Worm (Caenorhabditis elegans) whole organism, late embryonic: Measurements from ENCODE around the gene mtr-4.

Experiments
- C08G9.2 ChIP-seq: sonication (generic microtip); optimal IDR thresholded peaks from 2 replicates; lab custom pipeline; 2016; ENCODE audit warnings: mild to moderate bottlenecking, missing genetic modification characterization, moderate library complexity, missing compliant biosample characterization
- F13H6.1 ChIP-seq: sonication (generic microtip); optimal IDR thresholded peaks from 2 replicates; lab custom pipeline; 2016; ENCODE audit warnings: missing genetic modification characterization, missing compliant biosample characterization
- T23F11.4 ChIP-seq: fragments of 200-800 bp; sonication (Bioruptor generic); optimal IDR thresholded peaks from 2 replicates; lab custom pipeline; 2018; ENCODE audit warnings: mild to moderate bottlenecking, missing genetic modification characterization, missing compliant biosample characterization
- Y22D7AL.16 ChIP-seq: sonication (generic microtip); optimal IDR thresholded peaks from 2 replicates; lab custom pipeline; 2016; ENCODE audit warnings: missing genetic modification characterization, missing compliant biosample characterization
- ama-1 ChIP-seq: fragments of 150-350 bp; optimal IDR thresholded peaks from 2 replicates; lab custom pipeline; 2014
- ceh-2 ChIP-seq: sonication (generic microtip); optimal IDR thresholded peaks from 2 replicates; lab custom pipeline; 2016; ENCODE audit warnings: missing genotype, missing genetic modification characterization, missing compliant biosample characterization
- ceh-22 ChIP-seq: sonication (generic microtip); optimal IDR thresholded peaks from 2 replicates; lab custom pipeline; 2017; ENCODE audit warnings: missing biosample characterization, missing genetic modification characterization
- ceh-24 ChIP-seq: sonication (generic microtip); optimal IDR thresholded peaks from 2 replicates; lab custom pipeline; 2016; ENCODE audit warnings: mild to moderate bottlenecking, missing genetic modification characterization, missing compliant biosample characterization
- ceh-31 ChIP-seq: sonication (generic microtip); optimal IDR thresholded peaks from 2 replicates; lab custom pipeline; 2016; ENCODE audit warnings: missing genetic modification characterization, missing compliant biosample characterization
- ceh-45 ChIP-seq: fragments of 200-800 bp; sonication (Bioruptor generic); IDR thresholded peaks from 2 replicates; pipeline ENCODE4 v1.3.6; 2022; ENCODE audit warnings: missing genetic modification reagents, missing genetic modification characterization, missing compliant biosample characterization
- ceh-48 ChIP-seq: sonication (generic microtip); optimal IDR thresholded peaks from 2 replicates; lab custom pipeline; 2016; ENCODE audit warnings: missing genetic modification characterization, inconsistent platforms, missing compliant biosample characterization
- ceh-6 ChIP-seq: fragments of 200-800 bp; sonication (Bioruptor generic); optimal IDR thresholded peaks from 2 replicates; lab custom pipeline; 2018; ENCODE audit warnings: mild to moderate bottlenecking, missing genetic modification characterization, missing compliant biosample characterization
- elt-2 ChIP-seq: sonication (generic microtip); optimal IDR thresholded peaks from 2 replicates; lab custom pipeline; 2016; ENCODE audit warnings: missing genetic modification reagents, missing genetic modification characterization, missing compliant biosample characterization
- elt-4 ChIP-seq: sonication (generic microtip); optimal IDR thresholded peaks from 2 replicates; lab custom pipeline; 2016; ENCODE audit warnings: missing genetic modification characterization, missing compliant biosample characterization
- fax-1 ChIP-seq: sonication (generic microtip); optimal IDR thresholded peaks from 2 replicates; lab custom pipeline; 2016; ENCODE audit warnings: missing genotype, missing genetic modification characterization, missing compliant biosample characterization
- fkh-10 ChIP-seq: fragments of 150-350 bp; optimal IDR thresholded peaks from 2 replicates; lab custom pipeline; 2014; ENCODE audit warnings: missing biosample characterization, missing genetic modification reagents, missing genetic modification characterization
- fkh-6 ChIP-seq: sonication (generic microtip); optimal IDR thresholded peaks from 2 replicates; lab custom pipeline; 2016; ENCODE audit warnings: missing genetic modification characterization, missing compliant biosample characterization
- hlh-30 ChIP-seq: sonication (generic microtip); optimal IDR thresholded peaks from 2 replicates; lab custom pipeline; 2017; ENCODE audit warnings: antibody characterized with exemption, missing genetic modification characterization, missing compliant biosample characterization; ENCODE audit not compliant: insufficient read depth
- lim-6 ChIP-seq: sonication (generic microtip); optimal IDR thresholded peaks from 2 replicates; lab custom pipeline; 2016; ENCODE audit warnings: missing genetic modification characterization, missing compliant biosample characterization
- lin-11 ChIP-seq: fragments of 200-800 bp; sonication (Bioruptor generic); optimal IDR thresholded peaks from 2 replicates; lab custom pipeline; 2018; ENCODE audit warnings: mild to moderate bottlenecking, missing genetic modification characterization, missing compliant biosample characterization
- madf-2 ChIP-seq: sonication (generic microtip); optimal IDR thresholded peaks from 2 replicates; lab custom pipeline; 2017; ENCODE audit warnings: missing genetic modification characterization, missing compliant biosample characterization
- nfya-1 ChIP-seq: sonication (generic microtip); optimal IDR thresholded peaks from 2 replicates; lab custom pipeline; 2017; ENCODE audit warnings: missing genetic modification characterization, mild to moderate bottlenecking, missing compliant biosample characterization, antibody characterized with exemption, moderate library complexity
- nhr-11 ChIP-seq: fragments of 150-350 bp; optimal IDR thresholded peaks from 2 replicates; lab custom pipeline; 2014; ENCODE audit warnings: missing biosample characterization, missing genetic modification characterization
- pha-4 ChIP-seq: fragments of 150-350 bp; optimal IDR thresholded peaks from 2 replicates; lab custom pipeline; 2018; ENCODE audit warnings: missing biosample characterization, missing genetic modification reagents, missing genetic modification characterization
- pqm-1 ChIP-seq: sonication (generic microtip); optimal IDR thresholded peaks from 2 replicates; lab custom pipeline; 2016; ENCODE audit warnings: missing genetic modification characterization, missing compliant biosample characterization
- rnt-1 ChIP-seq: sonication (generic microtip); optimal IDR thresholded peaks from 2 replicates; lab custom pipeline; 2016; ENCODE audit warnings: missing genetic modification characterization, missing compliant biosample characterization
- sox-4 ChIP-seq: sonication (generic microtip); optimal IDR thresholded peaks from 2 replicates; lab custom pipeline; 2017; ENCODE audit warnings: mild to moderate bottlenecking, missing genetic modification characterization, inconsistent platforms, missing compliant biosample characterization
- syd-9 ChIP-seq: sonication (generic microtip); optimal IDR thresholded peaks from 2 replicates; lab custom pipeline; 2016; ENCODE audit warnings: mild to moderate bottlenecking, missing genetic modification characterization, moderate library complexity, missing compliant biosample characterization
- tbx-2 ChIP-seq: sonication (generic microtip); optimal IDR thresholded peaks from 2 replicates; lab custom pipeline; 2016; ENCODE audit warnings: missing genetic modification characterization, missing compliant biosample characterization
- ttx-3 ChIP-seq: sonication (generic microtip); optimal IDR thresholded peaks from 2 replicates; lab custom pipeline; 2016; ENCODE audit warnings: missing genetic modification reagents, missing genetic modification characterization, missing compliant biosample characterization
- unc-86 ChIP-seq: sonication (generic microtip); optimal IDR thresholded peaks from 2 replicates; lab custom pipeline; 2016; ENCODE audit warnings: missing genetic modification characterization, missing compliant biosample characterization
- zip-5 ChIP-seq: sonication (generic microtip); optimal IDR thresholded peaks from 2 replicates; lab custom pipeline; 2016; ENCODE audit warnings: missing genetic modification characterization, missing compliant biosample characterization
- ztf-16 ChIP-seq: sonication (generic microtip); optimal IDR thresholded peaks from 2 replicates; lab custom pipeline; 2017; ENCODE audit warnings: missing genetic modification characterization, missing compliant biosample characterization

Gene mtr-4

ce11 chrIV:9789496-9789895 is 36.0 kb upstream of the mtr-4 start, which contains the start of gene T13F2.4:
Gene T13F2.4, plus strand, starts transcription at chrIV:9789796.
- TF ChIP-seq zip-5 (no peak), ceh-22 (tag; lab: Kevin White, UChicago) (no peak), fkh-10 (GFP tag; lab: Kevin White, UChicago) (no peak), pha-4 (tag; lab: Kevin White, UChicago) (no peak), lim-6 (no peak), C08G9.2 (tag; lab: Kevin White, UChicago) (no peak), pqm-1 (tag; lab: Kevin White, UChicago) (no peak)
- TF ChIP-seq, all 69 proteins: peak for 0

ce11 chrIV:9790708-9791107 is 34.8 kb upstream of the mtr-4 start:
- TF ChIP-seq rnt-1 (tag; lab: Kevin White, UChicago) (no peak), nfya-1 (tag; lab: Kevin White, UChicago) (no peak), elt-2 (tag; lab: Kevin White, UChicago) (no peak), syd-9 (no peak), C08G9.2 (tag; lab: Kevin White, UChicago) (no peak), ceh-45 (no peak), T23F11.4 (GFP tag; lab: Kevin White, UChicago) (no peak), fax-1 (tag; lab: Kevin White, UChicago) (no peak), ceh-6 (GFP tag; lab: Kevin White, UChicago) (no peak), madf-2 (no peak), fkh-6 (tag; lab: Kevin White, UChicago) (no peak), sox-4 (no peak), ceh-22 (tag; lab: Kevin White, UChicago) (no peak), elt-4 (tag; lab: Kevin White, UChicago) (no peak), ceh-24 (no peak), ztf-16 (no peak), pqm-1 (tag; lab: Kevin White, UChicago) (no peak)

ce11 chrIV:9795250-9795649 is 30.2 kb upstream of the mtr-4 start:
- TF ChIP-seq nhr-11 (tag; lab: Kevin White, UChicago) (no peak), ztf-16 (no peak), madf-2 (no peak), Y22D7AL.16 (tag; lab: Kevin White, UChicago) (no peak), T23F11.4 (GFP tag; lab: Kevin White, UChicago) (no peak)

ce11 chrIV:9796494-9796893 is 29.0 kb upstream of the mtr-4 start, which contains the start of gene pis-1:
Gene pis-1, minus strand, starts transcription at chrIV:9796594.
- no peak for TF ChIP-seq ama-1
- no peak for TF ChIP-seq F13H6.1 (tag; lab: Kevin White, UChicago)
- no peak for TF ChIP-seq sox-4
- no peak for TF ChIP-seq C08G9.2 (tag; lab: Kevin White, UChicago)
- no peak for TF ChIP-seq unc-86 (tag; lab: Kevin White, UChicago)
- no peak for TF ChIP-seq zip-5
- no peak for TF ChIP-seq ztf-16
- no peak for TF ChIP-seq ttx-3 (tag; lab: Kevin White, UChicago)
- no peak for TF ChIP-seq lin-11 (tag; lab: Kevin White, UChicago)
- no peak for TF ChIP-seq elt-4 (tag; lab: Kevin White, UChicago)

ce11 chrIV:9797304-9798003 is 28.0 kb upstream of the mtr-4 start, which contains the start of gene T13F2.2:
Gene T13F2.2, minus strand, starts transcription at chrIV:9797354.
- TF ChIP-seq tbx-2 (tag; lab: Kevin White, UChicago) (peak; percentile 52), ceh-22 (tag; lab: Kevin White, UChicago) (no peak), C08G9.2 (tag; lab: Kevin White, UChicago) (peak; percentile 10), ceh-48 (peak; percentile 1), ceh-2 (tag; lab: Kevin White, UChicago) (peak; percentile 3), sox-4 (no peak), zip-5 (peak; percentile 41), ceh-31 (tag; lab: Kevin White, UChicago) (peak; percentile 38), hlh-30 (no peak), elt-2 (tag; lab: Kevin White, UChicago) (peak; percentile 58)
- TF ChIP-seq, all 69 proteins: peak for 7
